Fruit fly (Drosophila melanogaster): ENCODE data around the gene CG31815.

The CG31815 gene

DNA sequence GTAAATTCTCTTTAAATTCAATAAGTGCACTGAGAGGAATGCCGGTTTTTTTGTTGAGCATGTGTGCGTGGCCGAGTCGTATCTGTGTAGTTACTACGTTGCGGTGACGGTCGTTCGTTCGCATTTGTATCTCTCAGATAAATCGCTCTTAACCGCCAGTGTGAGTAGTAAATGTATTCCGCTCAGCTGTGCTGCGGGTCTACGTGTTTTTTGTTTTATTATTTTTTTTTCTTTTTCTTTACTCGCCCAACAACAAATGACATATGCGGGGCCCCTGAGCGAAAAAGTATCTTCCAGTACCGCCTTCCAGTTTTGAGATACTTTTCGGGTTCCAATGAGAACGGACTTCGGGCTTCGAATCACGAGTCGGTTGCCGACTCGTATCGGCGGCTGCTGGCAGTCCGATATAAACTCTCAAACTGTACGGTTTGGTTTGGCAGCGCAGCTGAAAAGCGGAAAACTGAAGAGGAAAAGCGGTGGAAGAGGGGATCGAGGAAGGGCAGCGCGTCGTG is 4.1 kb upstream of the CG31815 start:
- peak; percentile 7 for TF ChIP-seq Hr4 (GFP tag; optimal IDR thresholded peaks at IDR 0.05)
- peak; percentile 82 for TF ChIP-seq fd85E (GFP tag; optimal IDR thresholded peaks at IDR 0.05)
- peak; percentile 84 for TF ChIP-seq Gug (GFP tag; IDR thresholded peaks at IDR 0.05)
- TF ChIP-seq spab (GFP tag; optimal IDR thresholded peaks at IDR 0.05) = peak; percentile 98
- TF ChIP-seq Ets96B (tag; optimal IDR thresholded peaks at IDR 0.05) = peak; percentile 91
- TF ChIP-seq Ets21C (GFP tag; optimal IDR thresholded peaks at IDR 0.05) = peak; percentile 14
- TF ChIP-seq CG6808 (GFP tag; optimal IDR thresholded peaks at IDR 0.05) = peak; percentile 98
- TF ChIP-seq CG1621 (tag; optimal IDR thresholded peaks at IDR 0.05) = peak; percentile 96
- no peak for TF ChIP-seq Sox15 (GFP tag; optimal IDR thresholded peaks at IDR 0.05)
- TF ChIP-seq Eip93F (GFP tag; optimal IDR thresholded peaks at IDR 0.05) = peak; percentile 68
- TF ChIP-seq CG7368 (GFP tag; optimal IDR thresholded peaks at IDR 0.05) = peak; percentile 90
- peak; percentile 99 for TF ChIP-seq CG9139 (GFP tag; optimal IDR thresholded peaks at IDR 0.05)
- peak; percentile 91 for TF ChIP-seq achi (GFP tag; optimal IDR thresholded peaks at IDR 0.05)
- peak; percentile 86 for TF ChIP-seq CG11762 (GFP tag; optimal IDR thresholded peaks at IDR 0.05; ENCODE audit: insufficient read depth)
- peak; percentile 94 for TF ChIP-seq CG10669 (GFP tag; optimal IDR thresholded peaks at IDR 0.05)
- TF ChIP-seq vri (GFP tag; optimal IDR thresholded peaks at IDR 0.05) = peak; percentile 95
- peak; percentile 91 for TF ChIP-seq Sox102F (GFP tag; optimal IDR thresholded peaks at IDR 0.05)
- no peak for TF ChIP-seq Hr39 (GFP tag; optimal IDR thresholded peaks at IDR 0.05)
- TF ChIP-seq CG8119 (GFP tag; IDR thresholded peaks at IDR 0.05) = peak; percentile 98
- TF ChIP-seq CG3032 (tag; optimal IDR thresholded peaks at IDR 0.05) = peak; percentile 90
- no peak for TF ChIP-seq CG11902 (GFP tag; optimal IDR thresholded peaks at IDR 0.05)
- peak; percentile 85 for TF ChIP-seq OdsH (GFP tag; optimal IDR thresholded peaks at IDR 0.05)
- peak; percentile 90 for TF ChIP-seq Eip78C (GFP tag)
- TF ChIP-seq dac (GFP tag; optimal IDR thresholded peaks at IDR 0.05) = peak; percentile 75
- TF ChIP-seq topi (GFP tag; optimal IDR thresholded peaks at IDR 0.05) = peak; percentile 73
- TF ChIP-seq ss (GFP tag; optimal IDR thresholded peaks at IDR 0.05) = peak; percentile 99
- TF ChIP-seq Smox (GFP tag; optimal IDR thresholded peaks at IDR 0.05) = peak; percentile 70
- TF ChIP-seq CG31627 (GFP tag; optimal IDR thresholded peaks at IDR 0.05) = peak; percentile 15
- peak; percentile 84 for TF ChIP-seq fd59A (GFP tag; optimal IDR thresholded peaks at IDR 0.05)
- peak; percentile 46 for TF ChIP-seq fkh (GFP tag; optimal IDR thresholded peaks at IDR 0.05)
- TF ChIP-seq Met (GFP tag; optimal IDR thresholded peaks at IDR 0.05) = peak; percentile 75
- TF ChIP-seq lz (GFP tag; optimal IDR thresholded peaks at IDR 0.05) = peak; percentile 55
- peak; percentile 35 for TF ChIP-seq cyc (GFP tag; optimal IDR thresholded peaks at IDR 0.05)
- TF ChIP-seq Blimp-1 (GFP tag; optimal IDR thresholded peaks at IDR 0.05) = peak; percentile 78
- TF ChIP-seq dsx (GFP tag; optimal IDR thresholded peaks at IDR 0.05; ENCODE audit: poor library complexity, severe bottlenecking) = peak; percentile 92
- TF ChIP-seq Lpt (GFP tag; optimal IDR thresholded peaks at IDR 0.05) = peak; percentile 96
- peak; percentile 88 for TF ChIP-seq pdm3 (GFP tag; optimal IDR thresholded peaks at IDR 0.05)
- TF ChIP-seq CG16779 (tag; optimal IDR thresholded peaks at IDR 0.05) = peak; percentile 99
- peak; percentile 92 for TF ChIP-seq Eip75B (GFP tag; optimal IDR thresholded peaks at IDR 0.05)
- TF ChIP-seq CG32006 (GFP tag; optimal IDR thresholded peaks at IDR 0.05) = peak; percentile 71
- no peak for TF ChIP-seq CG4318 (GFP tag; optimal IDR thresholded peaks at IDR 0.05)
- peak; percentile 89 for TF ChIP-seq CG3919 (GFP tag; optimal IDR thresholded peaks at IDR 0.05)
- TF ChIP-seq CG10631 (GFP tag; optimal IDR thresholded peaks at IDR 0.05) = peak; percentile 58
- peak; percentile 77 for TF ChIP-seq esn (GFP tag; optimal IDR thresholded peaks at IDR 0.05)
- TF ChIP-seq CG6276 (GFP tag; optimal IDR thresholded peaks at IDR 0.05) = peak; percentile 97
- peak; percentile 92 for TF ChIP-seq CG8632 (GFP tag; optimal IDR thresholded peaks at IDR 0.05)
- TF ChIP-seq CG8319 (GFP tag; optimal IDR thresholded peaks at IDR 0.05) = peak; percentile 71
- TF ChIP-seq CG15336 (GFP tag; IDR thresholded peaks at IDR 0.05) = peak; percentile 97
- TF ChIP-seq svp (GFP tag) = peak; percentile 76
- peak; percentile 97 for TF ChIP-seq CG6854 (GFP tag; optimal IDR thresholded peaks at IDR 0.05)
- peak; percentile 77 for TF ChIP-seq acj6 (GFP tag; optimal IDR thresholded peaks at IDR 0.05)
